Fruit fly (Drosophila melanogaster): ENCODE data around the gene phu.

The phu gene

dm6 chr3R:9510070-9510518 lies 15.5 kb downstream of the phu start, which contains the start of gene rump (continued):
- TF ChIP-seq hbn (GFP tag; IDR thresholded peaks at IDR 0.05; ENCODE audit: partially characterized antibody) (no peak), dmrt11E (tag; optimal IDR thresholded peaks at IDR 0.05) (no peak), maf-S (GFP tag; optimal IDR thresholded peaks at IDR 0.05) (no peak), Drgx (GFP tag; IDR thresholded peaks at IDR 0.05) (no peak), ara (GFP tag; IDR thresholded peaks at IDR 0.05) (no peak), CG15011 (GFP tag; optimal IDR thresholded peaks at IDR 0.05) (no peak), CG10321 (GFP tag; IDR thresholded peaks at IDR 0.05) (no peak), sens (GFP tag) (no peak), eve (GFP tag; optimal IDR thresholded peaks at IDR 0.05) (no peak), CG6854 (GFP tag; optimal IDR thresholded peaks at IDR 0.05) (no peak), CG8924 (tag; optimal IDR thresholded peaks at IDR 0.05) (peak; percentile 17), CG10209 (GFP tag; optimal IDR thresholded peaks at IDR 0.05) (no peak), Med (GFP tag) (peak; percentile 92), Rx (GFP tag; IDR thresholded peaks at IDR 0.05) (no peak), Hr78 (GFP tag; optimal IDR thresholded peaks at IDR 0.05) (no peak), CG32532 (GFP tag; IDR thresholded peaks at IDR 0.05) (no peak), Antp (GFP tag; optimal IDR thresholded peaks at IDR 0.05) (no peak)

- TF ChIP-seq CG7745 (tag; optimal IDR thresholded peaks at IDR 0.05) = peak; percentile 88
- peak; percentile 20 for TF ChIP-seq Med (GFP tag)
- TF ChIP-seq CG13123 (GFP tag; optimal IDR thresholded peaks at IDR 0.05) = no peak
- no peak for TF ChIP-seq Awh (GFP tag; IDR thresholded peaks at IDR 0.05)
- peak; percentile 24 for TF ChIP-seq lbe (GFP tag; optimal IDR thresholded peaks at IDR 0.05)
- TF ChIP-seq CkIIα-i1 (GFP tag; IDR thresholded peaks at IDR 0.05) = no peak
- no peak for TF ChIP-seq CG4820 (GFP tag; optimal IDR thresholded peaks at IDR 0.05)
- TF ChIP-seq nom (GFP tag; optimal IDR thresholded peaks at IDR 0.05) = peak; percentile 40
- TF ChIP-seq sqz (GFP tag; optimal IDR thresholded peaks at IDR 0.05) = peak; percentile 51
- no peak for TF ChIP-seq CG3838 (GFP tag; optimal IDR thresholded peaks at IDR 0.05)
- peak; percentile 93 for TF ChIP-seq MESR4 (GFP tag; optimal IDR thresholded peaks at IDR 0.05)
- TF ChIP-seq CG2202 (tag; optimal IDR thresholded peaks at IDR 0.05) = no peak
- no peak for TF ChIP-seq danr (GFP tag; IDR thresholded peaks at IDR 0.05)
- TF ChIP-seq zen (tag; optimal IDR thresholded peaks at IDR 0.05) = peak; percentile 47
- TF ChIP-seq CG3995 (GFP tag; optimal IDR thresholded peaks at IDR 0.05) = peak; percentile 86
- TF ChIP-seq Trl (optimal IDR thresholded peaks at IDR 0.05) = peak; percentile 67 to 86
- no peak for TF ChIP-seq Trl (GFP tag; optimal IDR thresholded peaks at IDR 0.05)
- TF ChIP-seq cg (GFP tag; optimal IDR thresholded peaks at IDR 0.05) = peak; percentile 84
- peak; percentile 21 for TF ChIP-seq gcm (GFP tag; optimal IDR thresholded peaks at IDR 0.05)
Measured at dm6 chr3R:9512193-9513051, 17.8 kb downstream of the phu start.

dm6 chr3R:9513052-9513420 lies 18.4 kb downstream of the phu start, which contains the start of the genes Ras85D and Rlb1:
TSS of gene Ras85D (minus strand) at chr3R:9513067.
TSS of gene Rlb1 (plus strand) at chr3R:9513327.
- TF ChIP-seq Mrtf (GFP tag; IDR thresholded peaks at IDR 0.05) (no peak), CG12104 (GFP tag; optimal IDR thresholded peaks at IDR 0.05) (peak; percentile 35), CG9727 (GFP tag; optimal IDR thresholded peaks at IDR 0.05) (peak; percentile 70), ase (GFP tag; IDR thresholded peaks at IDR 0.05) (no peak), gro (GFP tag; optimal IDR thresholded peaks at IDR 0.05) (peak; percentile 90), Neu2 (GFP tag; optimal IDR thresholded peaks at IDR 0.05; ENCODE audit: borderline replicate concordance) (peak; percentile 38), CG11085 (GFP tag; IDR thresholded peaks at IDR 0.05) (no peak), knrl (GFP tag; IDR thresholded peaks at IDR 0.05; ENCODE audit: partially characterized antibody) (no peak), CG3065 (GFP tag; optimal IDR thresholded peaks at IDR 0.05) (peak; percentile 76), Opbp (GFP tag; IDR thresholded peaks at IDR 0.05; ENCODE audit: partially characterized antibody) (no peak), Xbp1 (GFP tag; optimal IDR thresholded peaks at IDR 0.05) (peak; percentile 84), CG5180 (GFP tag; optimal IDR thresholded peaks at IDR 0.05) (no peak), run (tag; optimal IDR thresholded peaks at IDR 0.05) (no peak), CG14710 (tag; optimal IDR thresholded peaks at IDR 0.05) (peak; percentile 77), CG32767 (GFP tag; IDR thresholded peaks at IDR 0.05) (no peak)
